Fruit fly (Drosophila melanogaster): ENCODE measurements around the gene CG9257.
A peak's percentile ranks its signal among the peaks of the same experiment; 100 is the strongest.

CG9257 gene

DNA sequence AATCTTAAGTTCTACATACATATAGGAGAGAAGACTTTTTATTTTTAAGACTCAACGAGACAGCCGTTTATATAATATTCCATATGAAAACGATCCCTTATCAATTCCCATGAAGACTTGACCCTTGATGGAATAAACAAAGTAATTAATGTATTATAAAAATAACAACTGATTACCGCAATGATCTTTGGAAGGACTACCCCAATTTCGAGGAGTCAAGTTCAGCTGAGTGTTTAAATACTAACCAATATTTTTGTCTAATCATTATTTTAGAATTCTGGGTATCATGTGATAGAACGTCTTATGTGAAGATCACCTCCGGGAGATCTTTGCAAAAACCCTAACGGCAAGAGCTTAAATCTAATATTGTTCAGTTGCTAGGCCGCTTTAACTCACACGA lies 4.7 kb upstream of the CG9257 start:
- TF ChIP-seq Pdp1 (GFP tag; optimal IDR thresholded peaks at IDR 0.05) (peak in 1 of 2 experiments; percentile 18), fd64A (GFP tag; optimal IDR thresholded peaks at IDR 0.05) (no peak)

DNA sequence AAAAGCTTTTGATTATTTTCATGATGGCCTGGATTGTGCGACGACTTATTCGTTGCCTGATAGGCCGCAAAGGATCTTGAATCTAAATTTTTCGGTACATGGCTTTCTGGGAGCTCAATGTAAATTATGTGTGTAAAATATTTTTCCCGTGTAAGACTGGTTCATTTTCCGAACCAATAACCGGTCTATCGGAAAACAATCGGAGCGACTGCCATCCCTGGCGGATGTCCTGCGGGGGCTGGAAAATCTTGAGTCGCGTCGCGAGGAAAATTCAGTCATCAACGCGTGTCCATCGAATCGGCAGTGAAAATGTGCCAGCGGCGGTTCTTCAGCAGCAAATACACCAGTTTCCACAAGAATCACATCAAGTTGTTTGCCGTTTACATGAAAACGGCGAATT lies 1.8 kb downstream of the CG9257 start, which contains the start of the genes CG46307 and Nhe2:
Gene CG46307 (plus strand): TSS at position 243 of the 400 bp plus-strand sequence.
Gene Nhe2 (plus strand): TSS at position 243 of the 400 bp plus-strand sequence.
- no peak for TF ChIP-seq CkIIα-i1 (GFP tag; IDR thresholded peaks at IDR 0.05)
- no peak for TF ChIP-seq nom (GFP tag; optimal IDR thresholded peaks at IDR 0.05)
- no peak for TF ChIP-seq gcm (GFP tag; optimal IDR thresholded peaks at IDR 0.05)
- no peak for TF ChIP-seq Hmx (GFP tag; optimal IDR thresholded peaks at IDR 0.05)
- TF ChIP-seq her (GFP tag; optimal IDR thresholded peaks at IDR 0.05) = no peak
- TF ChIP-seq CTCF (GFP tag; optimal IDR thresholded peaks at IDR 0.05) = no peak
- TF ChIP-seq fd64A (GFP tag; optimal IDR thresholded peaks at IDR 0.05) = no peak
- no peak for TF ChIP-seq CG13123 (GFP tag; optimal IDR thresholded peaks at IDR 0.05)
- TF ChIP-seq Opbp (GFP tag; IDR thresholded peaks at IDR 0.05; ENCODE audit: partially characterized antibody) = no peak; the same call in 1 of the 3 replicates
- TF ChIP-seq CG5180 (GFP tag; optimal IDR thresholded peaks at IDR 0.05) = no peak
- no peak for TF ChIP-seq CG12299 (tag; optimal IDR thresholded peaks at IDR 0.05)
- TF ChIP-seq Ets65A (GFP tag) = peak; percentile 78
- TF ChIP-seq Doc3 (GFP tag; IDR thresholded peaks at IDR 0.05; ENCODE audit: partially characterized antibody) = no peak
- TF ChIP-seq CHES-1-like (GFP tag; optimal IDR thresholded peaks at IDR 0.05) = no peak
- TF ChIP-seq Fer3 (tag; optimal IDR thresholded peaks at IDR 0.05) = no peak
- peak; percentile 35 for TF ChIP-seq CG1603 (tag; optimal IDR thresholded peaks at IDR 0.05)
- TF ChIP-seq dm (GFP tag; optimal IDR thresholded peaks at IDR 0.05) = no peak
- no peak for TF ChIP-seq TFAM (GFP tag; optimal IDR thresholded peaks at IDR 0.05)
- no peak for TF ChIP-seq CG18476 (GFP tag; optimal IDR thresholded peaks at IDR 0.05)
- no peak for TF ChIP-seq yki (optimal IDR thresholded peaks at IDR 0.05)
- no peak for TF ChIP-seq Ada2b (GFP tag; IDR thresholded peaks at IDR 0.05)
- TF ChIP-seq cad (GFP tag; optimal IDR thresholded peaks at IDR 0.05) = no peak
- no peak for TF ChIP-seq CG18599 (GFP tag; optimal IDR thresholded peaks at IDR 0.05)
- no peak for TF ChIP-seq prd (optimal IDR thresholded peaks at IDR 0.05)
- 0 out of 3 replicates have a peak, but pooled peaks have one; percentile 32 for TF ChIP-seq prd (GFP tag; IDR thresholded peaks at IDR 0.05)
- no peak for TF ChIP-seq CG14965 (GFP tag; optimal IDR thresholded peaks at IDR 0.05; ENCODE audit: borderline replicate concordance)
- TF ChIP-seq gro (GFP tag; optimal IDR thresholded peaks at IDR 0.05) = no peak
- no peak for TF ChIP-seq Nf-YC (tag; optimal IDR thresholded peaks at IDR 0.05)
- no peak for TF ChIP-seq crp (GFP tag; optimal IDR thresholded peaks at IDR 0.05)
- no peak for TF ChIP-seq CG2129 (GFP tag; IDR thresholded peaks at IDR 0.05; ENCODE audit: partially characterized antibody)
- no peak for TF ChIP-seq grau (tag; optimal IDR thresholded peaks at IDR 0.05)
- peak; percentile 25; the same call in 1 of the 2 replicates for TF ChIP-seq Scr (GFP tag; IDR thresholded peaks at IDR 0.05; ENCODE audit: partially characterized antibody)
- TF ChIP-seq pzg (GFP tag; optimal IDR thresholded peaks at IDR 0.05) = peak; percentile 43
- TF ChIP-seq Lhr (GFP tag; optimal IDR thresholded peaks at IDR 0.05) = peak; percentile 57
- no peak for TF ChIP-seq CG8388 (GFP tag; optimal IDR thresholded peaks at IDR 0.05)
- no peak for TF ChIP-seq bcd (GFP tag; optimal IDR thresholded peaks at IDR 0.05)
- TF ChIP-seq CG33213 (GFP tag; optimal IDR thresholded peaks at IDR 0.05) = no peak
- no peak for TF ChIP-seq D19B (GFP tag; optimal IDR thresholded peaks at IDR 0.05)
- no peak for TF ChIP-seq CG43689 (GFP tag; IDR thresholded peaks at IDR 0.05)
- TF ChIP-seq CG2120 (GFP tag; optimal IDR thresholded peaks at IDR 0.05) = peak; percentile 21
- TF ChIP-seq H2.0 (GFP tag; IDR thresholded peaks at IDR 0.05) = no peak
- peak; percentile 36 for TF ChIP-seq gfzf (GFP tag; optimal IDR thresholded peaks at IDR 0.05)
- peak; percentile 21 for TF ChIP-seq BEAF-32 (GFP tag; optimal IDR thresholded peaks at IDR 0.05)
- TF ChIP-seq CG1602 (GFP tag; optimal IDR thresholded peaks at IDR 0.05) = no peak
- no peak for TF ChIP-seq Mad (GFP tag; optimal IDR thresholded peaks at IDR 0.05)
- peak; percentile 11 for TF ChIP-seq Antp (GFP tag; optimal IDR thresholded peaks at IDR 0.05)
- TF ChIP-seq bsh (GFP tag; optimal IDR thresholded peaks at IDR 0.05) = peak in 1 of 2 experiments; percentile 16
- no peak for TF ChIP-seq shn (GFP tag; optimal IDR thresholded peaks at IDR 0.05)

Data from whole organism, embryonic.